Worm (Caenorhabditis elegans) whole organism, late embryonic: ENCODE measurements around the gene nmt-1.

Experiments used
- ahr-1 ChIP-seq: sonication (generic microtip); optimal IDR thresholded peaks from 2 replicates; lab custom pipeline; 2016; ENCODE audit warnings: missing genetic modification characterization, missing compliant biosample characterization
- ama-1 ChIP-seq: fragments of 150-350 bp; optimal IDR thresholded peaks from 2 replicates; lab custom pipeline; 2014
- ceh-22 ChIP-seq: sonication (generic microtip); optimal IDR thresholded peaks from 2 replicates; lab custom pipeline; 2017; ENCODE audit warnings: missing biosample characterization, missing genetic modification characterization
- ceh-48 ChIP-seq: sonication (generic microtip); optimal IDR thresholded peaks from 2 replicates; lab custom pipeline; 2016; ENCODE audit warnings: missing genetic modification characterization, inconsistent platforms, missing compliant biosample characterization
- elt-4 ChIP-seq: sonication (generic microtip); optimal IDR thresholded peaks from 2 replicates; lab custom pipeline; 2016; ENCODE audit warnings: missing genetic modification characterization, missing compliant biosample characterization
- fax-1 ChIP-seq: sonication (generic microtip); optimal IDR thresholded peaks from 2 replicates; lab custom pipeline; 2016; ENCODE audit warnings: missing genotype, missing genetic modification characterization, missing compliant biosample characterization
- fkh-10 ChIP-seq: fragments of 150-350 bp; optimal IDR thresholded peaks from 2 replicates; lab custom pipeline; 2014; ENCODE audit warnings: missing biosample characterization, missing genetic modification reagents, missing genetic modification characterization
- pat-9 ChIP-seq: fragments of 200-800 bp; sonication (Bioruptor generic); optimal IDR thresholded peaks from 2 replicates; lab custom pipeline; 2018; ENCODE audit warnings: mild to moderate bottlenecking, missing genetic modification characterization, moderate library complexity, missing compliant biosample characterization
- pqm-1 ChIP-seq: sonication (generic microtip); optimal IDR thresholded peaks from 2 replicates; lab custom pipeline; 2016; ENCODE audit warnings: missing genetic modification characterization, missing compliant biosample characterization
- ref-2 ChIP-seq: sonication (generic microtip); optimal IDR thresholded peaks from 2 replicates; lab custom pipeline; 2016; ENCODE audit warnings: missing genetic modification characterization, missing compliant biosample characterization
- sdc-2 ChIP-seq: sonication (generic microtip); optimal IDR thresholded peaks from 2 replicates; lab custom pipeline; 2016; ENCODE audit warnings: missing genotype, missing genetic modification characterization, missing compliant biosample characterization
- tbx-2 ChIP-seq: sonication (generic microtip); optimal IDR thresholded peaks from 2 replicates; lab custom pipeline; 2016; ENCODE audit warnings: missing genetic modification characterization, missing compliant biosample characterization

DNA sequence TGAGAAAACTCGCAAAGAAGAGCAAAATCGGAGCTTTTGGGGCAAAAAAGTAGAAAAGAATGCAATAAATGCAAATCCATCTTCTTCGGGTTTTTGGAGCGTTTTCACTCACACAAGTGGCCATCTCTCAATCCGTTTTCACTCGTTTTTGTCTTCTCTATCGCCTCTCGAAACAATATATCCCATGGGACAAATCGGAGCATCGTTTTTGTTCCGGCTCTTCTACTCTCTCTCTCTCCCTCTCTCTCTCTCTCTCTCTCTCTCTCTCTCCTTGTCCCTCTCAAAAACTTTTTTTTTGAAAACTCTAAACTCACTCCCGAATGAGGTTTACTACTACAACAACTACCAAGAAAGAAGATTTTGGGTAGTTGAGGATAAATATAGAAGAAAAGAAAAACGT lies 25.4 kb upstream of the nmt-1 start:
- TF ChIP-seq pqm-1 (tag; lab: Kevin White, UChicago) (no peak), fax-1 (no peak), tbx-2 (tag; lab: Kevin White, UChicago) (no peak), ama-1 (no peak), pat-9 (no peak), elt-4 (tag; lab: Kevin White, UChicago) (no peak), ahr-1 (tag; lab: Kevin White, UChicago) (no peak), sdc-2 (no peak), ref-2 (no peak), ceh-22 (tag; lab: Kevin White, UChicago) (no peak), ceh-48 (tag; lab: Kevin White, UChicago) (no peak), fkh-10 (GFP tag; lab: Kevin White, UChicago) (no peak)
